Worm (Caenorhabditis elegans) whole organism, young adult: ENCODE data around the gene F25E5.8.

Source experiments
- K12H6.12 ChIP-seq: fragments of 200-800 bp; sonication (Bioruptor generic); optimal IDR thresholded peaks from 2 replicates; lab custom pipeline; 2018; ENCODE audit warnings: mild to moderate bottlenecking, missing genetic modification characterization, missing compliant biosample characterization
- athp-1 ChIP-seq: sonication (generic microtip); optimal IDR thresholded peaks from 2 replicates; lab custom pipeline; 2017; ENCODE audit warnings: mild to moderate bottlenecking, missing genetic modification characterization, missing compliant biosample characterization
- lin-40 ChIP-seq: sonication (generic microtip); optimal IDR thresholded peaks from 2 replicates; lab custom pipeline; 2016; ENCODE audit warnings: missing genetic modification characterization, mild to moderate bottlenecking, missing compliant biosample characterization, missing genotype, missing genetic modification reagents
- nfya-1 ChIP-seq: sonication (generic microtip); optimal IDR thresholded peaks from 2 replicates; lab custom pipeline; 2017; ENCODE audit warnings: antibody characterized with exemption, missing compliant biosample characterization, missing genetic modification characterization, borderline replicate concordance; ENCODE audit not compliant: insufficient read depth
- nhr-90 ChIP-seq: sonication (generic microtip); optimal IDR thresholded peaks from 2 replicates; lab custom pipeline; 2016; ENCODE audit warnings: missing genotype, mild to moderate bottlenecking, missing genetic modification characterization, missing compliant biosample characterization
- pha-4 ChIP-seq: fragments of 150-350 bp; sonication (generic microtip); optimal IDR thresholded peaks from 2 replicates; lab custom pipeline; 2014; ENCODE audit warnings: missing biosample characterization, missing genetic modification reagents, missing genetic modification characterization
- sea-2 ChIP-seq: fragments of 200-800 bp; sonication (Bioruptor generic); IDR thresholded peaks from 2 replicates; pipeline ENCODE4 v1.3.6; 2022; ENCODE audit warnings: missing genetic modification characterization, missing compliant biosample characterization
- ztf-22 ChIP-seq: fragments of 200-800 bp; sonication (Bioruptor generic); optimal IDR thresholded peaks from 2 replicates; lab custom pipeline; 2018; ENCODE audit warnings: mild to moderate bottlenecking, missing genetic modification characterization, moderate library complexity, missing compliant biosample characterization

- TF ChIP-seq K12H6.12 (no peak), sea-2 (no peak), pha-4 (tag; lab: Kevin White, UChicago) (no peak), athp-1 (no peak), nhr-90 (tag; lab: Kevin White, UChicago) (no peak), ztf-22 (GFP tag; lab: Kevin White, UChicago) (no peak), nfya-1 (no peak), lin-40 (tag; lab: Kevin White, UChicago) (no peak)
Measured at ce11 chrV:7431016-7431415, 4.7 kb upstream of the F25E5.8 start, which contains the start of gene srw-71.
